Worm (Caenorhabditis elegans): Measurements from ENCODE around the gene Y69E1A.1.

Y69E1A.1 gene

ce11 chrIV:10935853-10936491 lies 12.7 kb downstream of the Y69E1A.1 start, which contains the start of gene lgg-2 (continued):
- TF ChIP-seq zim-3 (tag; optimal IDR thresholded peaks at IDR 0.05): no peak
- no peak for TF ChIP-seq xnd-1 (tag; optimal IDR thresholded peaks at IDR 0.05)
- peak; percentile 77; the same call in 1 of the 2 replicates for TF ChIP-seq pbrm-1 (GFP tag; IDR thresholded peaks at IDR 0.05)
- no peak for TF ChIP-seq F52B5.7 (tag; optimal IDR thresholded peaks at IDR 0.05)
- peak; percentile 85 for TF ChIP-seq madf-10 (tag; optimal IDR thresholded peaks at IDR 0.05)
- no peak for TF ChIP-seq him-1 (tag; optimal IDR thresholded peaks at IDR 0.05)
- TF ChIP-seq ztf-26 (tag; optimal IDR thresholded peaks at IDR 0.05): peak; percentile 84
- TF ChIP-seq die-1 (tag; optimal IDR thresholded peaks at IDR 0.05): peak; percentile 21

ce11 chrIV:10935336-10935735 lies 13.4 kb downstream of the Y69E1A.1 start:
- TF ChIP-seq Y95B8A.8 (GFP tag; IDR thresholded peaks at IDR 0.05): peak; percentile 88
- peak; percentile 55 for TF ChIP-seq lir-1 (GFP tag; conservative IDR thresholded peaks at IDR 0.05)
- TF ChIP-seq zfh-2 (GFP tag; conservative IDR thresholded peaks at IDR 0.05): peak; percentile 58
- peak in 1 of 3 experiments; percentile 85 for TF ChIP-seq lin-35 (GFP tag; optimal IDR thresholded peaks at IDR 0.05)
- TF ChIP-seq bed-2 (GFP tag; IDR thresholded peaks at IDR 0.05): no peak
- TF ChIP-seq lsy-27 (tag; optimal IDR thresholded peaks at IDR 0.05; ENCODE audit: borderline replicate concordance, insufficient read depth): no peak
- TF ChIP-seq egl-44 (GFP tag; IDR thresholded peaks at IDR 0.05): peak; percentile 74
- no peak for TF ChIP-seq snpc-4 (GFP tag; optimal IDR thresholded peaks at IDR 0.05)
- TF ChIP-seq snpc-4 (tag; optimal IDR thresholded peaks at IDR 0.05): peak in 1 of 4 experiments; percentile 10
- peak; percentile 78 for TF ChIP-seq tlf-1 (GFP tag; optimal IDR thresholded peaks at IDR 0.05)
- 0 out of 2 replicates have a peak, but pooled peaks have one; percentile 65 for TF ChIP-seq lin-26 (GFP tag; IDR thresholded peaks at IDR 0.05)
- peak; percentile 17; the same call in 1 of the 2 replicates for TF ChIP-seq B0336.3 (GFP tag; IDR thresholded peaks at IDR 0.05)
- no peak for TF ChIP-seq ceh-100 (GFP tag; IDR thresholded peaks at IDR 0.05)
- peak in 1 of 2 experiments; percentile 14 for TF ChIP-seq let-607 (tag; optimal IDR thresholded peaks at IDR 0.05)
- TF ChIP-seq lin-40 (tag; optimal IDR thresholded peaks at IDR 0.05): peak; percentile 51
- TF ChIP-seq pbrm-1 (GFP tag; IDR thresholded peaks at IDR 0.05): peak; percentile 74
- peak; percentile 46 for TF ChIP-seq die-1 (tag; optimal IDR thresholded peaks at IDR 0.05)
- TF ChIP-seq nfyb-1 (GFP tag; IDR thresholded peaks at IDR 0.05): peak; percentile 85
- TF ChIP-seq F33H1.4 (GFP tag; IDR thresholded peaks at IDR 0.05): no peak
- peak; percentile 77 for TF ChIP-seq hmg-1.2 (GFP tag; IDR thresholded peaks at IDR 0.05)
- peak; percentile 62 for TF ChIP-seq lin-54 (GFP tag; optimal IDR thresholded peaks at IDR 0.05)
- TF ChIP-seq Y53G8AR.9 (GFP tag; conservative IDR thresholded peaks at IDR 0.05): peak; percentile 47; the same call in 1 of the 2 replicates
- peak; percentile 76 for TF ChIP-seq mcd-1 (GFP tag; IDR thresholded peaks at IDR 0.05)
- TF ChIP-seq rcor-1 (GFP tag; IDR thresholded peaks at IDR 0.05): peak; percentile 29; the same call in 1 of the 2 replicates
- peak; percentile 59 for TF ChIP-seq madf-10 (tag; optimal IDR thresholded peaks at IDR 0.05)
- peak; percentile 54 for TF ChIP-seq tbp1 (GFP tag; optimal IDR thresholded peaks at IDR 0.05)
- TF ChIP-seq ZK185.1 (tag; optimal IDR thresholded peaks at IDR 0.05; ENCODE audit: poor library complexity, severe bottlenecking): peak; percentile 71
- TF ChIP-seq ceh-91 (GFP tag; IDR thresholded peaks at IDR 0.05): no peak
- TF ChIP-seq aptf-2 (GFP tag; conservative IDR thresholded peaks at IDR 0.05): no peak
- peak; percentile 73 for TF ChIP-seq F52B5.7 (tag; optimal IDR thresholded peaks at IDR 0.05)
- TF ChIP-seq unc-62 (GFP tag; optimal IDR thresholded peaks at IDR 0.05): peak; percentile 73
- TF ChIP-seq K11D2.4 (GFP tag; IDR thresholded peaks at IDR 0.05): peak; percentile 88
- TF ChIP-seq Y67H2A.10 (GFP tag; conservative IDR thresholded peaks at IDR 0.05): peak; percentile 70; the same call in 1 of the 2 replicates
- peak; percentile 66; the same call in 1 of the 2 replicates for TF ChIP-seq C06A6.2 (GFP tag; conservative IDR thresholded peaks at IDR 0.05)
- TF ChIP-seq chd-7 (tag; optimal IDR thresholded peaks at IDR 0.05): peak; percentile 85
- peak; percentile 89 for TF ChIP-seq let-526 (GFP tag; IDR thresholded peaks at IDR 0.05)
- TF ChIP-seq ceh-27 (GFP tag; optimal IDR thresholded peaks at IDR 0.05): peak; percentile 83
- no peak for TF ChIP-seq hmg-20 (GFP tag; IDR thresholded peaks at IDR 0.05)
- peak; percentile 18 for TF ChIP-seq F22D6.2 (tag; optimal IDR thresholded peaks at IDR 0.05)
- TF ChIP-seq C17E4.6 (GFP tag; IDR thresholded peaks at IDR 0.05): no peak
- TF ChIP-seq ekl-4 (GFP tag; IDR thresholded peaks at IDR 0.05): peak; percentile 85

All from whole organism, young adult.